Worm (Caenorhabditis elegans) whole organism, mixed stage, embryonic: Measurements from ENCODE around the gene Y38E10A.24.

ENCODE experiments used
- lin-13 ChIP-seq: fragments of 150-350 bp; optimal IDR thresholded peaks from 2 replicates; lab custom pipeline; 2014; ENCODE audit warnings: missing biosample characterization, missing genetic modification characterization
- lsy-2 ChIP-seq: fragments of 150-350 bp; optimal IDR thresholded peaks from 2 replicates; lab custom pipeline; 2014; ENCODE audit warnings: missing biosample characterization, missing genetic modification characterization
- mep-1 ChIP-seq: fragments of 150-350 bp; optimal IDR thresholded peaks from 2 replicates; lab custom pipeline; 2017; ENCODE audit warnings: missing biosample characterization, missing genetic modification reagents, missing genetic modification characterization, inconsistent platforms
- nhr-12 ChIP-seq: fragments of 150-350 bp; optimal IDR thresholded peaks from 2 replicates; lab custom pipeline; 2014; ENCODE audit warnings: missing biosample characterization, missing genetic modification characterization
- nhr-76 ChIP-seq: sonication (generic microtip); optimal IDR thresholded peaks from 2 replicates; lab custom pipeline; 2017; ENCODE audit warnings: missing biosample characterization, missing genetic modification characterization
- pha-4 ChIP-seq: fragments of 150-350 bp; optimal IDR thresholded peaks from 2 replicates; lab custom pipeline; 2018; ENCODE audit warnings: missing biosample characterization, missing genetic modification reagents, missing genetic modification characterization
- snpc-4 ChIP-seq: fragments of 150-350 bp; optimal IDR thresholded peaks from 2 replicates; lab custom pipeline; 2014; ENCODE audit warnings: missing biosample characterization, missing genetic modification characterization
- unc-62 ChIP-seq: fragments of 150-350 bp; optimal IDR thresholded peaks from 2 replicates; lab custom pipeline; 2014; ENCODE audit warnings: missing biosample characterization, missing genetic modification reagents, missing genetic modification characterization
- ztf-11 ChIP-seq: fragments of 150-350 bp; optimal IDR thresholded peaks from 2 replicates; lab custom pipeline; 2014; ENCODE audit warnings: missing biosample characterization, missing genetic modification characterization

- TF ChIP-seq lin-13 (tag; lab: Kevin White, UChicago) (no peak), nhr-76 (tag; lab: Kevin White, UChicago) (no peak), ztf-11 (tag; lab: Kevin White, UChicago) (no peak), pha-4 (no peak), unc-62 (GFP tag; lab: Kevin White, UChicago) (no peak), nhr-12 (tag; lab: Kevin White, UChicago) (no peak), mep-1 (tag; lab: Kevin White, UChicago) (no peak), snpc-4 (tag; lab: Kevin White, UChicago) (no peak), lsy-2 (no peak)
These were observed 12.8 kb upstream of the Y38E10A.24 start for ce11 chrII:12666042-12666441.
